Fruit fly (Drosophila melanogaster) whole organism, prepupa: ENCODE data around the gene Patj.
A peak's percentile ranks its signal among the peaks of the same experiment; 100 is the strongest.

Source experiments
- Blimp-1 ChIP-seq: fragments of 200-800 bp; sonication (Bioruptor generic); optimal IDR thresholded peaks from 3 replicates; lab custom pipeline; 2017; ENCODE audit warnings: missing biosample characterization, missing genetic modification characterization, mild to moderate bottlenecking, moderate library complexity, missing genetic modification reagents
- CG10669 ChIP-seq: fragments of 200-800 bp; sonication (Bioruptor generic); optimal IDR thresholded peaks from 3 replicates; lab custom pipeline; 2018; ENCODE audit warnings: missing biosample characterization, mild to moderate bottlenecking, missing genetic modification characterization, moderate library complexity
- CG11294 ChIP-seq: fragments of 200-800 bp; sonication (Bioruptor generic); IDR thresholded peaks from 2 replicates; pipeline ENCODE4 v1.3.6; 2022; ENCODE audit warnings: missing biosample characterization, missing genetic modification characterization
- CG11762 ChIP-seq: fragments of 200-800 bp; sonication (Bioruptor generic); optimal IDR thresholded peaks from 3 replicates; lab custom pipeline; 2016; ENCODE audit warnings: missing biosample characterization, missing genetic modification characterization; ENCODE audit not compliant: insufficient read depth
- CG15336 ChIP-seq: fragments of 200-800 bp; sonication (Bioruptor generic); IDR thresholded peaks from 2 replicates; pipeline ENCODE4 v1.3.6; 2022; ENCODE audit warnings: missing biosample characterization, missing genetic modification characterization
- CG1621 ChIP-seq: fragments of 200-800 bp; sonication (Bioruptor generic); optimal IDR thresholded peaks from 3 replicates; lab custom pipeline; 2018; ENCODE audit warnings: missing biosample characterization, mild to moderate bottlenecking, missing genetic modification characterization
- CG3032 ChIP-seq: fragments of 200-800 bp; optimal IDR thresholded peaks from 2 replicates; lab custom pipeline; 2019; ENCODE audit warnings: missing biosample characterization, mild to moderate bottlenecking, missing genetic modification characterization, moderate library complexity
- CG31627 ChIP-seq: fragments of 200-800 bp; sonication (Bioruptor generic); optimal IDR thresholded peaks from 3 replicates; lab custom pipeline; 2016; ENCODE audit warnings: missing biosample characterization, missing genetic modification characterization
- CG34406 ChIP-seq: fragments of 200-800 bp; sonication (Bioruptor generic); optimal IDR thresholded peaks from 3 replicates; lab custom pipeline; 2016; ENCODE audit warnings: missing biosample characterization, missing genetic modification characterization
- CG3919 ChIP-seq: fragments of 200-800 bp; sonication (Bioruptor generic); optimal IDR thresholded peaks from 3 replicates; lab custom pipeline; 2016; ENCODE audit warnings: missing biosample characterization, missing genetic modification characterization
- CG6163 ChIP-seq: fragments of 200-800 bp; sonication (Bioruptor generic); IDR thresholded peaks from 3 replicates; pipeline ENCODE4 v1.3.6; 2022; ENCODE audit warnings: missing biosample characterization, missing genetic modification characterization
- CG6276 ChIP-seq: fragments of 200-800 bp; sonication (Bioruptor generic); optimal IDR thresholded peaks from 2 replicates; lab custom pipeline; 2017; ENCODE audit warnings: missing biosample characterization, mild to moderate bottlenecking, missing genetic modification characterization
- CG6808 ChIP-seq: fragments of 200-800 bp; sonication (Bioruptor generic); optimal IDR thresholded peaks from 3 replicates; lab custom pipeline; 2017; ENCODE audit warnings: missing biosample characterization, missing genetic modification characterization, mild to moderate bottlenecking, moderate library complexity, missing genetic modification reagents
- CG6854 ChIP-seq: fragments of 200-800 bp; sonication (Bioruptor generic); optimal IDR thresholded peaks from 2 replicates; lab custom pipeline; 2017; ENCODE audit warnings: missing biosample characterization, mild to moderate bottlenecking, missing genetic modification characterization
- CG7368 ChIP-seq: fragments of 200-800 bp; sonication (Bioruptor generic); optimal IDR thresholded peaks from 3 replicates; lab custom pipeline; 2016; ENCODE audit warnings: missing biosample characterization, missing genetic modification characterization
- CG8119 ChIP-seq: fragments of 200-800 bp; sonication (Bioruptor generic); IDR thresholded peaks from 3 replicates; pipeline ENCODE4 v1.3.6; 2022; ENCODE audit warnings: missing biosample characterization, missing genetic modification characterization
- CG8319 ChIP-seq: fragments of 200-800 bp; sonication (Bioruptor generic); optimal IDR thresholded peaks from 3 replicates; lab custom pipeline; 2016; ENCODE audit warnings: missing biosample characterization, missing genetic modification characterization
- CG8632 ChIP-seq: fragments of 200-800 bp; sonication (Bioruptor generic); optimal IDR thresholded peaks from 3 replicates; lab custom pipeline; 2016; ENCODE audit warnings: missing biosample characterization, missing genetic modification characterization
- CG9139 ChIP-seq: fragments of 200-800 bp; sonication (Bioruptor generic); optimal IDR thresholded peaks from 3 replicates; lab custom pipeline; 2017; ENCODE audit warnings: missing biosample characterization, mild to moderate bottlenecking, missing genetic modification characterization
- Eip75B ChIP-seq: fragments of 200-800 bp; sonication (Bioruptor generic); optimal IDR thresholded peaks from 3 replicates; lab custom pipeline; 2016; ENCODE audit warnings: missing biosample characterization, missing genetic modification characterization
- Eip78C ChIP-seq: fragments of 200-800 bp; sonication (Bioruptor generic); peaks from one replicate; lab custom pipeline; 2016; ENCODE audit warnings: missing biosample characterization, missing genetic modification characterization
- Eip93F ChIP-seq: fragments of 200-800 bp; sonication (Bioruptor generic); optimal IDR thresholded peaks from 2 replicates; lab custom pipeline; 2016; ENCODE audit warnings: missing biosample characterization, mild to moderate bottlenecking, missing genetic modification characterization
- Ets96B ChIP-seq: fragments of 200-800 bp; optimal IDR thresholded peaks from 2 replicates; lab custom pipeline; 2019; ENCODE audit warnings: missing biosample characterization, mild to moderate bottlenecking, missing genetic modification characterization, moderate library complexity
- Gug ChIP-seq: fragments of 200-800 bp; sonication (Bioruptor generic); IDR thresholded peaks from 2 replicates; pipeline ENCODE4 v1.3.6; 2022; ENCODE audit warnings: missing biosample characterization, missing genetic modification characterization
- Hr38 ChIP-seq: sonication (Bioruptor generic); optimal IDR thresholded peaks from 2 replicates; lab custom pipeline; 2016; ENCODE audit warnings: missing biosample characterization, missing genetic modification characterization
- Hr39 ChIP-seq: fragments of 200-800 bp; sonication (Bioruptor generic); optimal IDR thresholded peaks from 2 replicates; lab custom pipeline; 2016; ENCODE audit warnings: missing biosample characterization, missing genetic modification characterization
- Hr4 ChIP-seq: fragments of 200-800 bp; sonication (Bioruptor generic); optimal IDR thresholded peaks from 3 replicates; lab custom pipeline; 2016; ENCODE audit warnings: missing biosample characterization, missing genetic modification characterization
- Lpt ChIP-seq: fragments of 200-800 bp; sonication (Bioruptor generic); optimal IDR thresholded peaks from 3 replicates; lab custom pipeline; 2016; ENCODE audit warnings: missing biosample characterization, missing genetic modification characterization
- Smox ChIP-seq: fragments of 200-800 bp; sonication (Bioruptor generic); optimal IDR thresholded peaks from 3 replicates; lab custom pipeline; 2016; ENCODE audit warnings: missing biosample characterization, missing genetic modification characterization
- Sox14 ChIP-seq: fragments of 200-800 bp; sonication (Bioruptor generic); optimal IDR thresholded peaks from 3 replicates; lab custom pipeline; 2016; ENCODE audit warnings: missing biosample characterization, missing genetic modification characterization
- acj6 ChIP-seq: fragments of 200-800 bp; sonication (Bioruptor generic); optimal IDR thresholded peaks from 3 replicates; lab custom pipeline; 2016; ENCODE audit warnings: missing biosample characterization, missing genetic modification characterization
- dsx ChIP-seq: fragments of 200-800 bp; optimal IDR thresholded peaks from 3 replicates; lab custom pipeline; 2019; ENCODE audit warnings: missing biosample characterization, mild to moderate bottlenecking, missing genetic modification characterization, moderate library complexity; ENCODE audit not compliant: poor library complexity, severe bottlenecking
- eg ChIP-seq: fragments of 200-800 bp; sonication (Bioruptor generic); IDR thresholded peaks from 3 replicates; pipeline ENCODE4 v1.3.6; 2022; ENCODE audit warnings: missing biosample characterization, missing genetic modification characterization
- fd59A ChIP-seq: fragments of 200-800 bp; sonication (Bioruptor generic); optimal IDR thresholded peaks from 2 replicates; lab custom pipeline; 2017; ENCODE audit warnings: missing biosample characterization, mild to moderate bottlenecking, missing genetic modification characterization, missing genetic modification reagents
- lz ChIP-seq: fragments of 200-800 bp; sonication (Bioruptor generic); optimal IDR thresholded peaks from 3 replicates; lab custom pipeline; 2016; ENCODE audit warnings: missing biosample characterization, missing genetic modification characterization
- net ChIP-seq: fragments of 200-800 bp; sonication (Bioruptor generic); optimal IDR thresholded peaks from 3 replicates; lab custom pipeline; 2016; ENCODE audit warnings: missing biosample characterization, missing genetic modification characterization
- pdm3 ChIP-seq: fragments of 200-800 bp; sonication (Bioruptor generic); optimal IDR thresholded peaks from 3 replicates; lab custom pipeline; 2016; ENCODE audit warnings: missing biosample characterization, missing genetic modification characterization
- salr ChIP-seq, 2 experiments: fragments of 200-800 bp; sonication (Bioruptor generic); optimal IDR thresholded peaks; 3 replicates each; lab custom pipeline; 2016 to 2018; ENCODE audit warnings: missing biosample characterization in 2 of 2, missing genetic modification characterization in 2 of 2, mild to moderate bottlenecking in 1 of 2
- ss ChIP-seq, 2 experiments: fragments of 200-800 bp; sonication (Bioruptor generic); optimal IDR thresholded peaks; 2 replicates in 1 of 2; 3 replicates in 1 of 2; lab custom pipeline; 2017 to 2018; ENCODE audit warnings: mild to moderate bottlenecking in 2 of 2, missing biosample characterization in 2 of 2, missing genetic modification characterization in 2 of 2, moderate library complexity in 1 of 2
- svp ChIP-seq: fragments of 200-800 bp; sonication (Bioruptor generic); peaks from one replicate; lab custom pipeline; 2016; ENCODE audit warnings: missing biosample characterization, missing genetic modification characterization
- topi ChIP-seq: fragments of 200-800 bp; sonication (Bioruptor generic); optimal IDR thresholded peaks from 3 replicates; lab custom pipeline; 2016; ENCODE audit warnings: missing biosample characterization, missing genetic modification characterization
- vri ChIP-seq: fragments of 200-800 bp; sonication (Bioruptor generic); optimal IDR thresholded peaks from 3 replicates; lab custom pipeline; 2016; ENCODE audit warnings: missing biosample characterization, mild to moderate bottlenecking, missing genetic modification characterization

Gene Patj

DNA sequence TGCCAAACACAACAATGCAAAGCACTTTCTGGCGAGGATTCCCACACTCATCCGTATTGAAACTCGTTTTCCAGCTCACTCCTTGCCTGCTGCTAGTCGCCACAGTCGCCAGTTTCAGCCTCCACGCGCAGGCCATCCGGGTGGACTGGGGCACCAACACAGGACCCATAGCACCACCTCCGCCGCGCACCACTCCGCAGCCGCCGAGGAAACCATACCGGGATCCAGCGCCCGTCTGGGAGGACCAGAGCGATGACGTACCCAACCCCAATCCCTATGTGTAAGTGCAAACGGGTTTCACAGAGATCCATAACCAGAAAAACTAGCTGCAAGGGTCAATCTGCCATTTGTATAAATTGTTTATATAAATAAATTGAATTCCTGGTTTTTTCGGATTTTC, 22.5 kb downstream of the Patj start:
- TF ChIP-seq vri (no peak), Ets96B (tag; lab: Kevin White, UChicago) (no peak), eg (GFP tag; lab: Robert Waterston, UW) (0 out of 3 replicates have a peak, but pooled peaks have one; percentile 21), CG6808 (no peak), CG1621 (peak; percentile 87), Eip75B (GFP tag; lab: Kevin White, UChicago) (no peak), ss (GFP tag; optimal IDR thresholded peaks at IDR 0.05; lab: Kevin White, UChicago) (peak; percentile 26 to 54), dsx (GFP tag; lab: Kevin White, UChicago) (peak; percentile 9)
- TF ChIP-seq, all 60 proteins: peak for 4

- TF ChIP-seq CG8632 (GFP tag; lab: Kevin White, UChicago): no peak
- TF ChIP-seq Sox14: no peak
- no peak for TF ChIP-seq Blimp-1
- TF ChIP-seq acj6: no peak
- no peak for TF ChIP-seq Hr38 (GFP tag; lab: Kevin White, UChicago)
- peak in 1 of 2 experiments; percentile 70 for TF ChIP-seq ss (GFP tag; optimal IDR thresholded peaks at IDR 0.05; lab: Kevin White, UChicago)
- TF ChIP-seq CG6808: peak; percentile 21
- TF ChIP-seq CG6854 (GFP tag; lab: Kevin White, UChicago): peak; percentile 59
- TF ChIP-seq salr (GFP tag; optimal IDR thresholded peaks at IDR 0.05; lab: Kevin White, UChicago): peak in 1 of 2 experiments; percentile 5
- TF ChIP-seq, all 60 proteins: peak for 4
Observed at dm6 chr3L:1822365-1822764, 23.8 kb downstream of the Patj start.

DNA sequence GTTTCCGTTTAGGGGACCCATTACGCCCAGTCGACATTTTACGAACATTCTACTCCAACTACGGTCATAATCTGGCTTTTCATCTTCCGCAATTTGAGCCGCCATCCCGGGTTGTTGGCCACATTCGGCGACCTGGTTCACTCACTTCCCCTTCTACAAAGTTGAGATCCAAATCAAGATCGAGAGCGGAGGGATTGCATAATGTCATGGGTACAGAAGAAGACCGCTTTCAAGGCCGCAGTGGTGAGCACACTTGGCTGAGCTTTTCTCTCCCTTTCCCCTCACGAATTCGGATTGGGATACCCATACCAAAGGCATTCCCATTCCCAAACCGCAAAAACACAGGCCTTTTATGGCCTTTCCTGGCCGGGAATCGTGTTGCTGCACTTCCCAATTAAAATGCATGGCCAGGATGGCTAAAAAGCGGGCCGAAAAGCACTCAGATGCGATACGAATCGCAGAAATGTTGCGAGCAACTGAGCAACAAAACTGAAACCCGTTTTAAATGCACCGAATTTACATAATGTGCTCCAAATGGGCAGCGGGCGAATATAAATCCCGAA, 29.3 kb downstream of the Patj start:
- TF ChIP-seq Hr4 (no peak), Eip78C (GFP tag; lab: Kevin White, UChicago) (peak; percentile 52), Blimp-1 (peak; percentile 58), CG1621 (peak; percentile 22), Eip75B (GFP tag; lab: Kevin White, UChicago) (peak; percentile 32), vri (peak; percentile 93), CG6163 (peak; percentile 54; the same call in 2 of the 3 replicates), dsx (GFP tag; lab: Kevin White, UChicago) (peak; percentile 6), acj6 (no peak), ss (GFP tag; optimal IDR thresholded peaks at IDR 0.05; lab: Kevin White, UChicago) (peak in 1 of 2 experiments; percentile 20), Hr39 (GFP tag; lab: Kevin White, UChicago) (peak; percentile 10), CG7368 (GFP tag; lab: Kevin White, UChicago) (no peak), eg (GFP tag; lab: Robert Waterston, UW) (no peak), CG11762 (GFP tag; lab: Kevin White, UChicago) (no peak), CG6854 (GFP tag; lab: Kevin White, UChicago) (peak; percentile 67), Lpt (GFP tag; lab: Kevin White, UChicago) (no peak), Sox14 (no peak), salr (GFP tag; optimal IDR thresholded peaks at IDR 0.05; lab: Kevin White, UChicago) (no peak)

DNA sequence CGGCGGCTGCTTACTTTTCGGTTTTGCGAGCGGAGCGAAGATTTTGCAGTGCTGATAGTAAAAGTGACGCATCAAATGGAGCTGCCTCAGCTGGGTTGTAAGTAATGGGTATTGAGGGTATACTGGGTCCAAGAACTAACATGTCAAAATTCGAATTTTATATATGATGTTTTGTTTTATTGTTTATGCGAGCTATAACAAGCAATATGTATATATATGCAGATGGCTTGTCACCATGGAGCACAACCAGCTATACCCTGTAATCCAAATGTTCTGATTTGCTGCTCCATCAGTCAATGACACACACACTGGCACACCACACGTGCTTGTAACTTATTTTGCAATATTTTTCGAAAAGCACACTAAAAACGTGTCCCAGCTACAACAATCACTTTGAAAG, 30.9 kb downstream of the Patj start:
- TF ChIP-seq CG1621 (peak; percentile 30), topi (GFP tag; lab: Kevin White, UChicago) (peak; percentile 60), CG6808 (peak; percentile 28), CG6163 (peak; percentile 84), lz (peak; percentile 71), Sox14 (peak; percentile 80), Ets96B (tag; lab: Kevin White, UChicago) (peak; percentile 43), CG11294 (GFP tag; lab: Robert Waterston, UW) (peak; percentile 74), svp (peak; percentile 81), vri (peak; percentile 59), CG3032 (peak; percentile 57), net (GFP tag; lab: Kevin White, UChicago) (peak; percentile 74), CG15336 (GFP tag; lab: Robert Waterston, UW) (peak; percentile 78), CG7368 (GFP tag; lab: Kevin White, UChicago) (peak; percentile 38), Smox (GFP tag; lab: Kevin White, UChicago) (peak; percentile 71), Eip93F (no peak), Blimp-1 (no peak), CG8319 (GFP tag; lab: Kevin White, UChicago) (no peak), CG34406 (peak; percentile 51), CG9139 (no peak), CG31627 (GFP tag; lab: Kevin White, UChicago) (peak; percentile 73), pdm3 (GFP tag; lab: Kevin White, UChicago) (peak; percentile 68), fd59A (peak; percentile 58), CG6276 (peak; percentile 53), Eip78C (GFP tag; lab: Kevin White, UChicago) (peak; percentile 83), CG8119 (peak; percentile 57; the same call in 1 of the 3 replicates), CG10669 (GFP tag; lab: Kevin White, UChicago) (peak; percentile 4), Gug (GFP tag; lab: Robert Waterston, UW) (peak; percentile 75), Lpt (GFP tag; lab: Kevin White, UChicago) (peak; percentile 68), CG3919 (GFP tag; lab: Kevin White, UChicago) (peak; percentile 63), dsx (GFP tag; lab: Kevin White, UChicago) (peak; percentile 9)
